Fruit fly (Drosophila melanogaster): ENCODE measurements around the gene Plp.
A peak's percentile ranks its signal among the peaks of the same experiment; 100 is the strongest.

The Plp gene

DNA sequence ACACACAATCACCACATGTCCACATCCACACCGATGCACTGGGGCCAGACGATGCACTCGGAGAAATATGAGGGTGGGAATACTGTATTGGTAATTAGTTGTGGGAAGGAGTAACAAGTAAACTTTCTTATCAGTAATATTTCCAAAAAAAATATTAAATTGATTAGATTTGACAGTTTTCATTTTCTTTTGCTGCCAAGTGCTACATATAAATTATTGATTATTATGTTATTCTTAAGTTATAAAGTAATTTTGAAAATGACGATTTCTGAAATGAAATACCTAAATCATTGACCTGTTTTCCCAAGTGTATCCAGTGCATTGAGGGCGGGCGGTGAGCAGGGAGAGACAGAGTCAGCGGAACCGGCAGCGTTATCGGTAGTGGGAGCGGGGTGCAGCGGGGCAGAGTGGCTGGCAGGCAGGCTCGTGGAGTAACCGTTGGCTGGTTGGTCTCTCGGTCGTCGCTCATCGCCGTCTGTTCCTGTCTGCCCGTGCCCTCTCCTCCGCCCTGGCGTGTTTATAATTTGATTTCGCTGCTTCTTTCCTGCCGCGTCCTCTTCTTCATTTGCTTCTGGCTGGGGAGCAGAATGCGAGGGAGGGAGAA, 13.4 kb upstream of the Plp start (continued):
- TF ChIP-seq CG2875 (GFP tag; optimal IDR thresholded peaks at IDR 0.05) (peak; percentile 50), Sry-β (GFP tag; optimal IDR thresholded peaks at IDR 0.05) (no peak), CG2889 (GFP tag; IDR thresholded peaks at IDR 0.05) (no peak), CG16815 (GFP tag; optimal IDR thresholded peaks at IDR 0.05) (peak; percentile 59), ro (GFP tag; IDR thresholded peaks at IDR 0.05) (no peak), chm (GFP tag; IDR thresholded peaks at IDR 0.05) (no peak), sug (tag; optimal IDR thresholded peaks at IDR 0.05) (no peak), H15 (GFP tag; IDR thresholded peaks at IDR 0.05) (no peak), CG14667 (GFP tag; IDR thresholded peaks at IDR 0.05) (no peak), zen2 (GFP tag; IDR thresholded peaks at IDR 0.05; ENCODE audit: partially characterized antibody) (no peak), CG7786 (GFP tag; optimal IDR thresholded peaks at IDR 0.05) (no peak), Dip3 (GFP tag; optimal IDR thresholded peaks at IDR 0.05) (no peak), stwl (tag; optimal IDR thresholded peaks at IDR 0.05) (no peak), grn (GFP tag; optimal IDR thresholded peaks at IDR 0.05) (no peak), Mad (GFP tag; optimal IDR thresholded peaks at IDR 0.05) (no peak), sens-2 (GFP tag; IDR thresholded peaks at IDR 0.05) (no peak), esg (GFP tag; conservative IDR thresholded peaks at IDR 0.05) (peak; percentile 43), ara (GFP tag; IDR thresholded peaks at IDR 0.05) (no peak), BtbVII (GFP tag; optimal IDR thresholded peaks at IDR 0.05) (no peak), fd102C (GFP tag; optimal IDR thresholded peaks at IDR 0.05) (no peak), slp2 (GFP tag; optimal IDR thresholded peaks at IDR 0.05) (no peak), CG14441 (GFP tag; IDR thresholded peaks at IDR 0.05) (no peak), CG6254 (GFP tag; optimal IDR thresholded peaks at IDR 0.05) (peak; percentile 32), CG8089 (GFP tag; optimal IDR thresholded peaks at IDR 0.05) (no peak), CG4730 (GFP tag; IDR thresholded peaks at IDR 0.05) (no peak), Mes4 (GFP tag; optimal IDR thresholded peaks at IDR 0.05) (no peak), wor (GFP tag; IDR thresholded peaks at IDR 0.05) (peak; percentile 40; the same call in 1 of the 2 replicates), CG17361 (GFP tag; IDR thresholded peaks at IDR 0.05) (peak; percentile 89), CG3065 (GFP tag; optimal IDR thresholded peaks at IDR 0.05) (no peak), schlank (tag; optimal IDR thresholded peaks at IDR 0.05) (no peak), pho (GFP tag; optimal IDR thresholded peaks at IDR 0.05) (no peak), mld (GFP tag; IDR thresholded peaks at IDR 0.05; ENCODE audit: partially characterized antibody) (no peak), chinmo (GFP tag; IDR thresholded peaks at IDR 0.05; ENCODE audit: partially characterized antibody) (no peak), zfh2 (GFP tag; optimal IDR thresholded peaks at IDR 0.05) (no peak), MESR4 (GFP tag; optimal IDR thresholded peaks at IDR 0.05) (no peak), cad (GFP tag; optimal IDR thresholded peaks at IDR 0.05) (no peak), MBD-R2 (GFP tag; IDR thresholded peaks at IDR 0.05) (no peak), CG7963 (GFP tag; IDR thresholded peaks at IDR 0.05; ENCODE audit: partially characterized antibody) (no peak), psq (GFP tag; optimal IDR thresholded peaks at IDR 0.05) (no peak), CG6272 (GFP tag; IDR thresholded peaks at IDR 0.05) (no peak), CG11085 (GFP tag; IDR thresholded peaks at IDR 0.05) (no peak), vvl (GFP tag; IDR thresholded peaks at IDR 0.05) (peak; percentile 74), Sox100B (GFP tag; optimal IDR thresholded peaks at IDR 0.05) (peak; percentile 75), CG11504 (tag; optimal IDR thresholded peaks at IDR 0.05) (peak; percentile 70), NC2β (GFP tag; optimal IDR thresholded peaks at IDR 0.05) (no peak), HLHmδ (GFP tag; optimal IDR thresholded peaks at IDR 0.05) (no peak), Atf3 (GFP tag; optimal IDR thresholded peaks at IDR 0.05) (no peak), Doc3 (GFP tag; IDR thresholded peaks at IDR 0.05; ENCODE audit: partially characterized antibody) (no peak), Neu2 (GFP tag; optimal IDR thresholded peaks at IDR 0.05; ENCODE audit: borderline replicate concordance) (no peak), Bgb (GFP tag; IDR thresholded peaks at IDR 0.05; ENCODE audit: partially characterized antibody) (no peak), Bdp1 (GFP tag; optimal IDR thresholded peaks at IDR 0.05) (no peak), Atf6 (GFP tag; IDR thresholded peaks at IDR 0.05) (no peak)

All from whole organism, embryonic.